Worm (Caenorhabditis elegans) whole organism, late embryonic: Measurements from ENCODE around the gene del-1.

ENCODE experiments used
- C38D4.7 ChIP-seq: fragments of 200-800 bp; sonication (Bioruptor generic); optimal IDR thresholded peaks from 2 replicates; lab custom pipeline; 2018; ENCODE audit warnings: mild to moderate bottlenecking, missing genetic modification characterization, moderate library complexity, missing compliant biosample characterization
- K02D7.2 ChIP-seq: sonication (generic microtip); optimal IDR thresholded peaks from 2 replicates; lab custom pipeline; 2017; ENCODE audit warnings: mild to moderate bottlenecking, missing genetic modification characterization, missing compliant biosample characterization
- Y22D7AL.16 ChIP-seq: sonication (generic microtip); optimal IDR thresholded peaks from 2 replicates; lab custom pipeline; 2016; ENCODE audit warnings: missing genetic modification characterization, missing compliant biosample characterization
- ceh-19 ChIP-seq: fragments of 200-800 bp; sonication (Bioruptor generic); optimal IDR thresholded peaks from 2 replicates; lab custom pipeline; 2018; ENCODE audit warnings: mild to moderate bottlenecking, missing genetic modification characterization, missing compliant biosample characterization
- ceh-2 ChIP-seq: sonication (generic microtip); optimal IDR thresholded peaks from 2 replicates; lab custom pipeline; 2016; ENCODE audit warnings: missing genotype, missing genetic modification characterization, missing compliant biosample characterization
- ceh-22 ChIP-seq: sonication (generic microtip); optimal IDR thresholded peaks from 2 replicates; lab custom pipeline; 2017; ENCODE audit warnings: missing biosample characterization, missing genetic modification characterization
- ceh-30 ChIP-seq: fragments of 150-350 bp; optimal IDR thresholded peaks from 2 replicates; lab custom pipeline; 2014; ENCODE audit warnings: missing biosample characterization, missing genetic modification characterization
- ceh-34 ChIP-seq: sonication (generic microtip); optimal IDR thresholded peaks from 2 replicates; lab custom pipeline; 2016; ENCODE audit warnings: mild to moderate bottlenecking, missing genetic modification characterization, missing compliant biosample characterization
- ceh-48 ChIP-seq: sonication (generic microtip); optimal IDR thresholded peaks from 2 replicates; lab custom pipeline; 2016; ENCODE audit warnings: missing genetic modification characterization, inconsistent platforms, missing compliant biosample characterization
- ceh-6 ChIP-seq: fragments of 200-800 bp; sonication (Bioruptor generic); optimal IDR thresholded peaks from 2 replicates; lab custom pipeline; 2018; ENCODE audit warnings: mild to moderate bottlenecking, missing genetic modification characterization, missing compliant biosample characterization
- ceh-9 ChIP-seq: sonication (generic microtip); optimal IDR thresholded peaks from 2 replicates; lab custom pipeline; 2016; ENCODE audit warnings: mild to moderate bottlenecking, missing genetic modification characterization, inconsistent platforms, missing compliant biosample characterization
- che-1 ChIP-seq: sonication (generic microtip); optimal IDR thresholded peaks from 2 replicates; lab custom pipeline; 2016; ENCODE audit warnings: mild to moderate bottlenecking, missing genetic modification characterization, missing compliant biosample characterization
- elt-2 ChIP-seq: sonication (generic microtip); optimal IDR thresholded peaks from 2 replicates; lab custom pipeline; 2016; ENCODE audit warnings: missing genetic modification reagents, missing genetic modification characterization, missing compliant biosample characterization
- ets-4 ChIP-seq: sonication (generic microtip); optimal IDR thresholded peaks from 2 replicates; lab custom pipeline; 2016; ENCODE audit warnings: missing genetic modification characterization, missing compliant biosample characterization
- fax-1 ChIP-seq: sonication (generic microtip); optimal IDR thresholded peaks from 2 replicates; lab custom pipeline; 2016; ENCODE audit warnings: missing genotype, missing genetic modification characterization, missing compliant biosample characterization
- fkh-6 ChIP-seq: sonication (generic microtip); optimal IDR thresholded peaks from 2 replicates; lab custom pipeline; 2016; ENCODE audit warnings: missing genetic modification characterization, missing compliant biosample characterization
- gmeb-2 ChIP-seq: sonication (generic microtip); optimal IDR thresholded peaks from 2 replicates; lab custom pipeline; 2016; ENCODE audit warnings: missing genetic modification characterization, inconsistent platforms, missing compliant biosample characterization
- hlh-13 ChIP-seq: fragments of 200-800 bp; sonication (Bioruptor generic); optimal IDR thresholded peaks from 2 replicates; lab custom pipeline; 2018; ENCODE audit warnings: mild to moderate bottlenecking, missing genetic modification characterization, missing compliant biosample characterization
- hlh-15 ChIP-seq: sonication (generic microtip); optimal IDR thresholded peaks from 2 replicates; lab custom pipeline; 2016; ENCODE audit warnings: missing genetic modification characterization, missing compliant biosample characterization
- lim-6 ChIP-seq: sonication (generic microtip); optimal IDR thresholded peaks from 2 replicates; lab custom pipeline; 2016; ENCODE audit warnings: missing genetic modification characterization, missing compliant biosample characterization
- lin-11 ChIP-seq: fragments of 200-800 bp; sonication (Bioruptor generic); optimal IDR thresholded peaks from 2 replicates; lab custom pipeline; 2018; ENCODE audit warnings: mild to moderate bottlenecking, missing genetic modification characterization, missing compliant biosample characterization
- mec-3 ChIP-seq: sonication (generic microtip); optimal IDR thresholded peaks from 2 replicates; lab custom pipeline; 2016; ENCODE audit warnings: borderline replicate concordance, missing genetic modification characterization, missing compliant biosample characterization
- nhr-11 ChIP-seq: fragments of 150-350 bp; optimal IDR thresholded peaks from 2 replicates; lab custom pipeline; 2014; ENCODE audit warnings: missing biosample characterization, missing genetic modification characterization
- npax-4 ChIP-seq: sonication (generic microtip); optimal IDR thresholded peaks from 2 replicates; lab custom pipeline; 2016; ENCODE audit warnings: missing genetic modification characterization, missing compliant biosample characterization
- pat-9 ChIP-seq: fragments of 200-800 bp; sonication (Bioruptor generic); optimal IDR thresholded peaks from 2 replicates; lab custom pipeline; 2018; ENCODE audit warnings: mild to moderate bottlenecking, missing genetic modification characterization, moderate library complexity, missing compliant biosample characterization
- pha-2 ChIP-seq: sonication (generic microtip); optimal IDR thresholded peaks from 2 replicates; lab custom pipeline; 2017; ENCODE audit warnings: mild to moderate bottlenecking, missing genetic modification characterization, missing compliant biosample characterization
- pha-4 ChIP-seq: fragments of 150-350 bp; optimal IDR thresholded peaks from 2 replicates; lab custom pipeline; 2018; ENCODE audit warnings: missing biosample characterization, missing genetic modification reagents, missing genetic modification characterization
- pqm-1 ChIP-seq: sonication (generic microtip); optimal IDR thresholded peaks from 2 replicates; lab custom pipeline; 2016; ENCODE audit warnings: missing genetic modification characterization, missing compliant biosample characterization
- ref-2 ChIP-seq: sonication (generic microtip); optimal IDR thresholded peaks from 2 replicates; lab custom pipeline; 2016; ENCODE audit warnings: missing genetic modification characterization, missing compliant biosample characterization
- rnt-1 ChIP-seq: sonication (generic microtip); optimal IDR thresholded peaks from 2 replicates; lab custom pipeline; 2016; ENCODE audit warnings: missing genetic modification characterization, missing compliant biosample characterization
- sdc-2 ChIP-seq: sonication (generic microtip); optimal IDR thresholded peaks from 2 replicates; lab custom pipeline; 2016; ENCODE audit warnings: missing genotype, missing genetic modification characterization, missing compliant biosample characterization
- sox-2 ChIP-seq: fragments of 200-800 bp; sonication (Bioruptor generic); IDR thresholded peaks from 2 replicates; pipeline ENCODE4 v1.3.6; 2022; ENCODE audit warnings: missing genetic modification reagents, missing genetic modification characterization, missing compliant biosample characterization
- sox-4 ChIP-seq: sonication (generic microtip); optimal IDR thresholded peaks from 2 replicates; lab custom pipeline; 2017; ENCODE audit warnings: mild to moderate bottlenecking, missing genetic modification characterization, inconsistent platforms, missing compliant biosample characterization
- syd-9 ChIP-seq: sonication (generic microtip); optimal IDR thresholded peaks from 2 replicates; lab custom pipeline; 2016; ENCODE audit warnings: mild to moderate bottlenecking, missing genetic modification characterization, moderate library complexity, missing compliant biosample characterization
- tbx-2 ChIP-seq: sonication (generic microtip); optimal IDR thresholded peaks from 2 replicates; lab custom pipeline; 2016; ENCODE audit warnings: missing genetic modification characterization, missing compliant biosample characterization
- ttx-3 ChIP-seq: sonication (generic microtip); optimal IDR thresholded peaks from 2 replicates; lab custom pipeline; 2016; ENCODE audit warnings: missing genetic modification reagents, missing genetic modification characterization, missing compliant biosample characterization
- unc-55 ChIP-seq: sonication (generic microtip); optimal IDR thresholded peaks from 2 replicates; lab custom pipeline; 2017; ENCODE audit warnings: missing biosample characterization, missing genetic modification reagents, missing genetic modification characterization
- ztf-16 ChIP-seq: sonication (generic microtip); optimal IDR thresholded peaks from 2 replicates; lab custom pipeline; 2017; ENCODE audit warnings: missing genetic modification characterization, missing compliant biosample characterization

The del-1 gene

DNA sequence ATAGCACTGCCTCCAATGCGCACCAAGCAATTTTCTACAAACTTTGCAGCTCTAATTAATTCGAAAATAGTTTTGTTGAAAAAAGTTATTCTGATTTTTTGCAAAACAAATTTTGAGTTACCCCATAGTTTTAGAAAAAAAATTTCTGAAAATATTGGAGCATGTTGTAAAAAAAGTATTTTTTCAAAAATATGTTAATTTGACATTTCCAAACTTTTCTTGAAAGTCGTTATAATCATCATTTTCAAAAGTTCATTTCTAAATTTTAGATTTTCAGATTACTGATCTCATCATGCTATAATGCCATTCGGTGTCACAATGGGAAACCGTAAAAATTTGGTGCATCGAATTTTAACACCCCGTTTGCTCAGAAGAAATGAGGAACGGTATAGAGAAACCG is at the start of gene del-1:
Gene del-1, plus strand, starts transcription at position 301 of the 400 bp plus-strand sequence.
- TF ChIP-seq ztf-16 (tag; lab: Kevin White, UChicago) (no peak), rnt-1 (tag; lab: Kevin White, UChicago) (no peak), mec-3 (no peak), ceh-6 (GFP tag; lab: Kevin White, UChicago) (no peak), ceh-22 (tag; lab: Kevin White, UChicago) (no peak), unc-55 (GFP tag; lab: Kevin White, UChicago) (no peak), fkh-6 (tag; lab: Kevin White, UChicago) (no peak), hlh-15 (tag; lab: Kevin White, UChicago) (no peak), ceh-34 (tag; lab: Kevin White, UChicago) (no peak), nhr-11 (no peak), ets-4 (tag; lab: Kevin White, UChicago) (no peak), pha-4 (tag; lab: Kevin White, UChicago) (no peak), gmeb-2 (tag; lab: Kevin White, UChicago) (no peak), npax-4 (tag; lab: Kevin White, UChicago) (no peak), syd-9 (no peak)

DNA sequence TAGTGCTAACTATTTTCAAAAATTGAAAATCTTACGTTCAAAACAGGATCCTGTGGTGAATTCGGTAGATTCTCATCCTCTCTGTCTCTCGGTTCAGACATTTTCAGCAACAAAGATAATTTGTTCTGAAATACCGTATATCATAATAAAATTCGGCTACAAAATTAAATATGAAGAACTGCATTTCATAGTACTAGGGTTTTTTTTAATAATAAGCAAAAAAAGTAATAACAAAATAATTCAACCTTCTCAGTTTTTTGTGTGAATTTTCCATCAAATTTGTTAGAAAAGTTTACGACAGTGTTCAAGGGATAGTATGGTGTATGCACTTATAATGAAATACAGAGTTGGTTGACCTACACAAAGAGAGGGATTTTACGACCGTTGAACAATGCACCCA is 44.7 kb upstream of the del-1 start, which contains the start of gene K06G5.3:
Gene K06G5.3, minus strand, starts transcription at position 101 of the 400 bp plus-strand sequence.
- no peak for TF ChIP-seq Y22D7AL.16
- no peak for TF ChIP-seq ttx-3
- TF ChIP-seq pqm-1: no peak
- no peak for TF ChIP-seq gmeb-2 (tag; lab: Kevin White, UChicago)
- TF ChIP-seq sox-2 (GFP tag; lab: Robert Waterston, UW): no peak
- TF ChIP-seq ceh-30 (tag; lab: Kevin White, UChicago): no peak
- no peak for TF ChIP-seq elt-2
- TF ChIP-seq lin-11: no peak
- TF ChIP-seq ets-4 (tag; lab: Kevin White, UChicago): no peak
- no peak for TF ChIP-seq che-1 (tag; lab: Kevin White, UChicago)
- no peak for TF ChIP-seq ztf-16 (tag; lab: Kevin White, UChicago)
- TF ChIP-seq lim-6 (tag; lab: Kevin White, UChicago): no peak
- no peak for TF ChIP-seq syd-9
- no peak for TF ChIP-seq tbx-2
- TF ChIP-seq unc-55 (GFP tag; lab: Kevin White, UChicago): no peak
- no peak for TF ChIP-seq sdc-2
- TF ChIP-seq sox-4: no peak
- no peak for TF ChIP-seq pha-4 (tag; lab: Kevin White, UChicago)
- TF ChIP-seq, all 69 proteins: peak for 0

DNA sequence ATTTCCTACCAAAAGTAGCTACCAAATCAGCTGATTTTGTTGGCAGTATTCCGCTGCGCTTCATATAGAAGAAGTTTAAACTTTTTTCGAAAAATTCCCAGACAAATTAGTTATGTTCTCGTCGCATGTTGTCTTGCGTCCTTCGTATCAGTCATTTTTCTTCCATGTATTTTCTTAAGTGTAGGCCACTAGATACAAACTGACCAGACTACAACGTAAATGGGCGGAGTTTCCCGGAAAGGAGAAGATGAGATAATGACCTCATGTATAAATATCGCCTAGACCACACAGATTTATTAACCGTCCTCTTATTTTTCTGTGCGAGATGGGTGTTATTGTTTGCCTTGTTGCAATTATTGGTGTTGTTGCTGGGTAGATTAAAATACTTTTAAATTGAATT is 42.6 kb upstream of the del-1 start, which contains the start of gene cyp-13B2:
Gene cyp-13B2, plus strand, starts transcription at position 301 of the 400 bp plus-strand sequence.
- no peak for TF ChIP-seq fkh-6 (tag; lab: Kevin White, UChicago)
- no peak for TF ChIP-seq mec-3
- TF ChIP-seq ceh-2 (tag; lab: Kevin White, UChicago): no peak
- TF ChIP-seq fax-1 (tag; lab: Kevin White, UChicago): no peak
- TF ChIP-seq elt-2: no peak
- no peak for TF ChIP-seq nhr-11

DNA sequence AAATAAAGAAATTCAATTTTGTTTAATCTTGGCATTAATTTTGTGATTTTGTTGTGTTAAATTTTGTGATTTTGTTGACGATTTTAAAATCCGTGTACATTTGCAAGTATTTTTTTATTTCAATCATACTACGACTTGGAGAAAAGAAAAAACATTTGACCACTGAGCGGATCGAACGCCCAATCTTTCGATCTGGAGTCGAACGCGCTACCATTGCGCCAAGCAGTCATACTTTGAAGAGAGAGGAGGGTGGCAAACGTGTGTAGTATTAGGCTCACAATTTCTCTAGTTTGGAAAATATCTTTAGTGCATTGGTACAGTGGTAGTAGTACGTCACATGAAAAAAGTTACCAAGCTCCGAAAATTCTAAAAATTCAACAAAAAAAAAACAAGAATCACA is 39.1 kb upstream of the del-1 start:
- no peak for TF ChIP-seq pha-2 (tag; lab: Kevin White, UChicago)
- TF ChIP-seq pqm-1: no peak
- TF ChIP-seq ztf-16 (tag; lab: Kevin White, UChicago): no peak
- TF ChIP-seq hlh-13 (GFP tag; lab: Kevin White, UChicago): no peak
- no peak for TF ChIP-seq ceh-48 (tag; lab: Kevin White, UChicago)
- no peak for TF ChIP-seq ref-2 (tag; lab: Kevin White, UChicago)
- no peak for TF ChIP-seq fax-1 (tag; lab: Kevin White, UChicago)
- no peak for TF ChIP-seq ceh-9

DNA sequence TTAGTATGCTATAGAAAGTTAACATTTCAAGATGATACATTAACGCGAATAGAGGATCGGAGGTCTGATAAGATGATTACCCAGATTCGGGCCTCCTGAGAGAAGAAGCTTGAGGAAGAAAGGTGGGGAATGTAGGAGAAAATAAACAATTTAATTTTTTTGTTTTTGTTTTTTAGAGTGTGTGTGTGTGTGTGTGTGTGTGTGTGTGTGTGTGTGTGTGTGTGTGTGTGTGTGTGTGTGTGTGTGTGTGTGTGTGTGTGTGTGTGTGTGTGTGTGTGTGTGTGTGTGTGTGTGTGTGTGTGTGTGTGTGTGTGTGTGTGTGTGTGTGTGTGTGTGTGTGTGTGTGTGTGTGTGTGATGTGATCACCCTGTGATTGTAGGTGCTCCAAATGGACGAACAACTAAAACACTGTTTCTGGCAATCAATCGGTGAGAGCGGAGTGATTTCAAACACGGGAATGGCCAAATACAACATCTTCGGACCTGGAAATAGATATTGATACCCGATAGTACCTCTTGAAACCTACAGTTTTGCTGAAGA is 38.5 kb upstream of the del-1 start:
- peak; percentile 17 for TF ChIP-seq che-1 (tag; lab: Kevin White, UChicago)
- peak; percentile 27 for TF ChIP-seq ceh-6 (GFP tag; lab: Kevin White, UChicago)
- peak; percentile 8 for TF ChIP-seq K02D7.2 (tag; lab: Kevin White, UChicago)
- peak; percentile 12 for TF ChIP-seq hlh-13 (GFP tag; lab: Kevin White, UChicago)
- peak; percentile 55 for TF ChIP-seq C38D4.7 (GFP tag; lab: Kevin White, UChicago)
- peak; percentile 4 for TF ChIP-seq lin-11
- peak; percentile 28 for TF ChIP-seq pat-9 (tag; lab: Kevin White, UChicago)
- TF ChIP-seq ceh-19 (GFP tag; lab: Kevin White, UChicago): peak; percentile 51
